Fruit fly (Drosophila melanogaster) whole organism, adult: Measurements from ENCODE around the gene CG45101.
A peak's percentile ranks its signal among the peaks of the same experiment; 100 is the strongest.

Experiments used
- Clk ChIP-seq: fragments of 200-800 bp; sonication (Bioruptor generic); optimal IDR thresholded peaks from 2 replicates; lab custom pipeline; 2017; ENCODE audit warnings: missing biosample characterization, missing genetic modification characterization
- cic ChIP-seq: fragments of 200-800 bp; sonication (Bioruptor generic); optimal IDR thresholded peaks from 2 replicates; lab custom pipeline; 2017; ENCODE audit warnings: missing biosample characterization, mild to moderate bottlenecking, missing genetic modification characterization, moderate library complexity
- kay ChIP-seq: fragments of 200-800 bp; sonication (Bioruptor generic); peaks from one replicate; lab custom pipeline; 2016; ENCODE audit warnings: missing biosample characterization, missing genetic modification characterization, borderline replicate concordance

- TF ChIP-seq cic (GFP tag; lab: Kevin White, UChicago) (peak; percentile 33), Clk (GFP tag; lab: Kevin White, UChicago) (no peak), kay (GFP tag; lab: Kevin White, UChicago) (no peak)
Observed at dm6 chr3L:11096195-11096908, 31.6 kb downstream of the CG45101 start, which contains the start of the genes CG46439, Iyd and CG33947.
